Worm (Caenorhabditis elegans): ENCODE data around the gene cit-1.2.

Gene cit-1.2

ce11 chrIII:8047412-8047811, 36.8 kb downstream of the cit-1.2 start, which contains the start of gene K12H4.2:
TSS of gene K12H4.2 (plus strand) at chrIII:8047712.
- TF ChIP-seq tbx-11 (GFP tag; IDR thresholded peaks at IDR 0.05) (no peak), flt-1 (GFP tag; IDR thresholded peaks at IDR 0.05) (no peak), B0310.2 (tag; optimal IDR thresholded peaks at IDR 0.05) (no peak), tbx-37 (GFP tag; conservative IDR thresholded peaks at IDR 0.05) (no peak), tra-4 (tag; optimal IDR thresholded peaks at IDR 0.05) (no peak), ceh-13 (GFP tag; optimal IDR thresholded peaks at IDR 0.05) (no peak), ceh-36 (tag; optimal IDR thresholded peaks at IDR 0.05) (no peak), scrt-1 (GFP tag; IDR thresholded peaks at IDR 0.05) (no peak), pes-1 (GFP tag; IDR thresholded peaks at IDR 0.05) (no peak), hnd-1 (tag; optimal IDR thresholded peaks at IDR 0.05) (no peak), sea-1 (GFP tag; conservative IDR thresholded peaks at IDR 0.05) (no peak), hmbx-1 (tag; optimal IDR thresholded peaks at IDR 0.05) (no peak), ama-1 (optimal IDR thresholded peaks at IDR 0.05) (no peak), F13C5.2 (tag; optimal IDR thresholded peaks at IDR 0.05) (no peak), ets-7 (tag; optimal IDR thresholded peaks at IDR 0.05) (no peak)

DNA sequence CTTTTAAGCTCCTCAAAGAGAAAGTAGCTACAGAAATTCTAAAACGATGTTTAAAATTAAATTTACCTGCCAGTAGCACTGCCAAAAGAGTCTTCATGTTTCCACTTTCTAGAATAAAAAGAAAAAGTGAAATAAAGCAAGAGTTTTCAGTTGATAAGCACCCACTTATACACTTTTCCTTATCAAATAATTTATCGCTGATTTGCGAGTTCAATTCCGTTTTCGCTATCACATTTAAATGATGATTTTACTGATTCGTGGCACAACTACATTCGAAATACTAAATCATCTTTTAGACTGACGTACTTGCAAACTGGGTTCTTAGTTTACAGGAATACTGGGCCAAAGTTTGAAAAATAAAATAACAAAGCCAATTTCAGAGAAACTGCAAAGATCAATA, 40.4 kb downstream of the cit-1.2 start, which contains the start of gene K12H4.7:
K12H4.7 (minus strand) TSS at position 138 of the 400 bp plus-strand sequence.
- TF ChIP-seq ceh-13 (GFP tag; optimal IDR thresholded peaks at IDR 0.05) (no peak), tbx-37 (GFP tag; conservative IDR thresholded peaks at IDR 0.05) (no peak), flt-1 (GFP tag; IDR thresholded peaks at IDR 0.05) (no peak), ama-1 (optimal IDR thresholded peaks at IDR 0.05) (no peak)

- no peak for TF ChIP-seq ceh-36 (tag; optimal IDR thresholded peaks at IDR 0.05)
- TF ChIP-seq scrt-1 (GFP tag; IDR thresholded peaks at IDR 0.05), result no peak
- TF ChIP-seq hmbx-1 (tag; optimal IDR thresholded peaks at IDR 0.05), result no peak
- no peak for TF ChIP-seq tbx-37 (GFP tag; conservative IDR thresholded peaks at IDR 0.05)
- TF ChIP-seq hnd-1 (tag; optimal IDR thresholded peaks at IDR 0.05), result no peak
- no peak for TF ChIP-seq F13C5.2 (tag; optimal IDR thresholded peaks at IDR 0.05)
- no peak for TF ChIP-seq pes-1 (GFP tag; IDR thresholded peaks at IDR 0.05)
- TF ChIP-seq tbx-11 (GFP tag; IDR thresholded peaks at IDR 0.05), result no peak
- TF ChIP-seq sea-1 (GFP tag; conservative IDR thresholded peaks at IDR 0.05), result no peak
- TF ChIP-seq flt-1 (GFP tag; IDR thresholded peaks at IDR 0.05), result no peak
- TF ChIP-seq aly-1 (tag; optimal IDR thresholded peaks at IDR 0.05), result no peak
- no peak for TF ChIP-seq tra-4 (tag; optimal IDR thresholded peaks at IDR 0.05)
- no peak for TF ChIP-seq ama-1 (optimal IDR thresholded peaks at IDR 0.05)
- no peak for TF ChIP-seq ceh-13 (GFP tag; optimal IDR thresholded peaks at IDR 0.05)
- TF ChIP-seq ets-7 (tag; optimal IDR thresholded peaks at IDR 0.05), result no peak
- TF ChIP-seq hmg-4 (GFP tag; optimal IDR thresholded peaks at IDR 0.05), result no peak
- TF ChIP-seq B0310.2 (tag; optimal IDR thresholded peaks at IDR 0.05), result no peak
Observed at ce11 chrIII:8051838-8052237, 41.3 kb downstream of the cit-1.2 start.

ce11 chrIII:8061114-8061513, 50.5 kb downstream of the cit-1.2 start:
- TF ChIP-seq scrt-1 (GFP tag; IDR thresholded peaks at IDR 0.05), result no peak
- no peak for TF ChIP-seq F13C5.2 (tag; optimal IDR thresholded peaks at IDR 0.05)
- no peak for TF ChIP-seq hmg-4 (GFP tag; optimal IDR thresholded peaks at IDR 0.05)
- no peak for TF ChIP-seq flt-1 (GFP tag; IDR thresholded peaks at IDR 0.05)
- no peak for TF ChIP-seq ceh-13 (GFP tag; optimal IDR thresholded peaks at IDR 0.05)
- TF ChIP-seq B0310.2 (tag; optimal IDR thresholded peaks at IDR 0.05), result no peak
- no peak for TF ChIP-seq hnd-1 (tag; optimal IDR thresholded peaks at IDR 0.05)
- no peak for TF ChIP-seq tra-4 (tag; optimal IDR thresholded peaks at IDR 0.05)
- TF ChIP-seq ceh-36 (tag; optimal IDR thresholded peaks at IDR 0.05), result no peak
- no peak for TF ChIP-seq aly-1 (tag; optimal IDR thresholded peaks at IDR 0.05)
